Fruit fly (Drosophila melanogaster) whole organism, embryonic: ENCODE data around the gene dysf.

Experiments
- Awh ChIP-seq: fragments of 200-800 bp; sonication (Bioruptor generic); IDR thresholded peaks from 2 replicates; pipeline ENCODE4, ENCODE4 v1.3.6; 2022; ENCODE audit warnings: missing biosample characterization, missing genetic modification characterization
- Blimp-1 ChIP-seq: fragments of 200-800 bp; sonication (Bioruptor generic); optimal IDR thresholded peaks from 3 replicates; lab custom pipeline; 2018; ENCODE audit warnings: missing biosample characterization, missing genetic modification characterization, mild to moderate bottlenecking, moderate library complexity, missing genetic modification reagents
- CG10543 ChIP-seq: fragments of 200-800 bp; sonication (Bioruptor generic); optimal IDR thresholded peaks from 3 replicates; lab custom pipeline; 2017; ENCODE audit warnings: missing biosample characterization, mild to moderate bottlenecking, missing genetic modification characterization, moderate library complexity
- CG10565 ChIP-seq: fragments of 200-800 bp; sonication (Bioruptor generic); optimal IDR thresholded peaks from 3 replicates; lab custom pipeline; 2016; ENCODE audit warnings: missing biosample characterization, mild to moderate bottlenecking, missing genetic modification characterization
- CG11093 ChIP-seq: fragments of 200-800 bp; sonication (Bioruptor generic); IDR thresholded peaks from 3 replicates; pipeline ENCODE4 v1.3.6; 2022; ENCODE audit warnings: missing biosample characterization, missing genetic modification characterization
- CG12236 ChIP-seq: fragments of 200-800 bp; sonication (Bioruptor generic); optimal IDR thresholded peaks from 2 replicates; lab custom pipeline; 2016; ENCODE audit warnings: missing biosample characterization, missing genetic modification characterization
- CG12942 ChIP-seq: fragments of 200-800 bp; sonication (Bioruptor generic); optimal IDR thresholded peaks from 3 replicates; lab custom pipeline; 2016; ENCODE audit warnings: missing biosample characterization, missing genetic modification characterization
- CG15479 ChIP-seq: fragments of 200-800 bp; sonication (Bioruptor generic); optimal IDR thresholded peaks from 3 replicates; lab custom pipeline; 2019; ENCODE audit warnings: missing biosample characterization, mild to moderate bottlenecking, missing genetic modification characterization, moderate library complexity
- CG16863 ChIP-seq: fragments of 200-800 bp; sonication (Bioruptor generic); optimal IDR thresholded peaks from 3 replicates; lab custom pipeline; 2016; ENCODE audit warnings: missing biosample characterization, missing genetic modification characterization
- CG2129 ChIP-seq: fragments of 200-800 bp; sonication (Bioruptor generic); IDR thresholded peaks from 2 replicates; pipeline ENCODE4 v1.3.6; 2022; ENCODE audit warnings: missing biosample characterization, missing genetic modification characterization; ENCODE audit not compliant: partially characterized antibody
- CG2678 ChIP-seq: fragments of 200-800 bp; sonication (Bioruptor generic); optimal IDR thresholded peaks from 3 replicates; lab custom pipeline; 2019; ENCODE audit warnings: missing biosample characterization, mild to moderate bottlenecking, missing genetic modification characterization, moderate library complexity
- CG31365 ChIP-seq: fragments of 200-800 bp; sonication (Bioruptor generic); optimal IDR thresholded peaks from 2 replicates; lab custom pipeline; 2018; ENCODE audit warnings: missing biosample characterization, mild to moderate bottlenecking, missing genetic modification characterization
- CG33213 ChIP-seq: fragments of 200-800 bp; sonication (Bioruptor generic); optimal IDR thresholded peaks from 3 replicates; lab custom pipeline; 2016; ENCODE audit warnings: missing biosample characterization, missing genetic modification characterization
- CG4282 ChIP-seq: fragments of 200-800 bp; sonication (Bioruptor generic); optimal IDR thresholded peaks from 2 replicates; lab custom pipeline; 2016; ENCODE audit warnings: missing biosample characterization, missing genetic modification characterization
- CG4854 ChIP-seq: fragments of 200-800 bp; sonication (Bioruptor generic); optimal IDR thresholded peaks from 2 replicates; lab custom pipeline; 2016; ENCODE audit warnings: missing biosample characterization, missing genetic modification characterization, inconsistent platforms
- CG5245 ChIP-seq: fragments of 200-800 bp; sonication (Bioruptor generic); optimal IDR thresholded peaks from 3 replicates; lab custom pipeline; 2016; ENCODE audit warnings: missing biosample characterization, missing genetic modification characterization
- CG6654 ChIP-seq: fragments of 200-800 bp; sonication (Bioruptor generic); optimal IDR thresholded peaks from 2 replicates; lab custom pipeline; 2017; ENCODE audit warnings: missing biosample characterization, mild to moderate bottlenecking, missing genetic modification characterization
- CG7556 ChIP-seq: fragments of 200-800 bp; sonication (Bioruptor generic); optimal IDR thresholded peaks from 2 replicates; lab custom pipeline; 2017; ENCODE audit warnings: missing biosample characterization, mild to moderate bottlenecking, missing genetic modification characterization
- CG7745 ChIP-seq: fragments of 200-800 bp; sonication (Bioruptor generic); optimal IDR thresholded peaks from 2 replicates; lab custom pipeline; 2018; ENCODE audit warnings: missing biosample characterization, mild to moderate bottlenecking, missing genetic modification characterization, moderate library complexity
- CG9727 ChIP-seq: fragments of 200-800 bp; sonication (Bioruptor generic); optimal IDR thresholded peaks from 3 replicates; lab custom pipeline; 2017; ENCODE audit warnings: missing biosample characterization, mild to moderate bottlenecking, missing genetic modification characterization
- CG9817 ChIP-seq: fragments of 200-800 bp; sonication (Bioruptor generic); optimal IDR thresholded peaks from 2 replicates; lab custom pipeline; 2018; ENCODE audit warnings: missing biosample characterization, mild to moderate bottlenecking, missing genetic modification characterization, moderate library complexity
- CkIIα-i1 ChIP-seq: fragments of 200-800 bp; sonication (Bioruptor generic); IDR thresholded peaks from 2 replicates; pipeline ENCODE4 v1.3.6; 2022; ENCODE audit warnings: missing biosample characterization, missing genetic modification characterization
- Dip3 ChIP-seq: fragments of 200-800 bp; sonication (Bioruptor generic); optimal IDR thresholded peaks from 3 replicates; lab custom pipeline; 2016; ENCODE audit warnings: missing biosample characterization, missing genetic modification characterization
- H15 ChIP-seq: fragments of 200-800 bp; sonication (Bioruptor generic); IDR thresholded peaks from 3 replicates; pipeline ENCODE4 v1.3.6; 2022; ENCODE audit warnings: missing biosample characterization, missing genetic modification characterization
- HHEX ChIP-seq: fragments of 200-800 bp; sonication (Bioruptor generic); optimal IDR thresholded peaks from 3 replicates; lab custom pipeline; 2017; ENCODE audit warnings: missing biosample characterization, mild to moderate bottlenecking, missing genetic modification characterization, missing genetic modification reagents
- Lim3 ChIP-seq: fragments of 200-800 bp; sonication (Bioruptor generic); IDR thresholded peaks from 2 replicates; pipeline ENCODE4 v1.3.6; 2022; ENCODE audit warnings: missing biosample characterization, missing genetic modification characterization
- NC2β ChIP-seq: fragments of 200-800 bp; sonication (Bioruptor generic); optimal IDR thresholded peaks from 2 replicates; lab custom pipeline; 2016; ENCODE audit warnings: missing biosample characterization, missing genetic modification characterization
- Neu2 ChIP-seq: fragments of 200-800 bp; sonication (Bioruptor generic); optimal IDR thresholded peaks from 3 replicates; lab custom pipeline; 2016; ENCODE audit warnings: missing biosample characterization, missing genetic modification characterization, borderline replicate concordance
- Nf-YC ChIP-seq: fragments of 200-800 bp; optimal IDR thresholded peaks from 3 replicates; lab custom pipeline; 2019; ENCODE audit warnings: missing biosample characterization, mild to moderate bottlenecking, missing genetic modification characterization, moderate library complexity
- Rx ChIP-seq: fragments of 200-800 bp; sonication (Bioruptor generic); IDR thresholded peaks from 2 replicates; pipeline ENCODE4 v1.3.6; 2022; ENCODE audit warnings: missing biosample characterization, missing genetic modification characterization
- amos ChIP-seq: fragments of 200-800 bp; sonication (Bioruptor generic); IDR thresholded peaks from 2 replicates; pipeline ENCODE4 v1.3.6; 2022; ENCODE audit warnings: missing biosample characterization, missing genetic modification characterization; ENCODE audit not compliant: partially characterized antibody
- cato ChIP-seq: fragments of 200-800 bp; sonication (Bioruptor generic); optimal IDR thresholded peaks from 2 replicates; lab custom pipeline; 2016; ENCODE audit warnings: missing biosample characterization, missing genetic modification characterization, borderline replicate concordance
- croc ChIP-seq: fragments of 200-800 bp; sonication (Bioruptor generic); conservative IDR thresholded peaks from 3 replicates; pipeline ENCODE4 v1.3.6; 2022; ENCODE audit warnings: missing biosample characterization, missing genetic modification characterization
- danr ChIP-seq: fragments of 200-800 bp; sonication (Bioruptor generic); IDR thresholded peaks from 2 replicates; pipeline ENCODE4 v1.3.6; 2022; ENCODE audit warnings: missing biosample characterization, missing genetic modification characterization
- dimm ChIP-seq: fragments of 200-800 bp; sonication (Bioruptor generic); IDR thresholded peaks from 2 replicates; pipeline ENCODE4 v1.3.6; 2022; ENCODE audit warnings: missing biosample characterization, missing genetic modification characterization
- dpn ChIP-seq, 2 experiments: fragments of 200-800 bp; sonication (Bioruptor generic); optimal IDR thresholded peaks; 3 replicates each; lab custom pipeline; 2016; ENCODE audit warnings: missing biosample characterization in 2 of 2, missing genetic modification characterization in 2 of 2
- ftz-f1 ChIP-seq: fragments of 200-800 bp; sonication (Bioruptor generic); optimal IDR thresholded peaks from 2 replicates; lab custom pipeline; 2016; ENCODE audit warnings: missing biosample characterization, missing genetic modification characterization
- maf-S ChIP-seq: fragments of 200-800 bp; sonication (Bioruptor generic); optimal IDR thresholded peaks from 2 replicates; lab custom pipeline; 2016; ENCODE audit warnings: missing biosample characterization, missing genetic modification characterization
- mld ChIP-seq: fragments of 200-800 bp; sonication (Bioruptor generic); IDR thresholded peaks from 3 replicates; pipeline ENCODE4 v1.3.6; 2022; ENCODE audit warnings: missing biosample characterization, missing genetic modification characterization; ENCODE audit not compliant: partially characterized antibody
- nerfin-2 ChIP-seq: fragments of 200-800 bp; sonication (Bioruptor generic); IDR thresholded peaks from 2 replicates; pipeline ENCODE4 v1.3.6; 2022; ENCODE audit warnings: missing biosample characterization, missing genetic modification characterization; ENCODE audit not compliant: partially characterized antibody
- onecut ChIP-seq: fragments of 200-800 bp; sonication (Bioruptor generic); IDR thresholded peaks from 2 replicates; pipeline ENCODE4 v1.3.6; 2022; ENCODE audit warnings: missing biosample characterization, missing genetic modification characterization
- pho ChIP-seq: fragments of 200-800 bp; sonication (Bioruptor generic); optimal IDR thresholded peaks from 2 replicates; lab custom pipeline; 2016; ENCODE audit warnings: missing biosample characterization, missing genetic modification characterization
- sens ChIP-seq: fragments of 200-800 bp; sonication (Bioruptor generic); peaks from one replicate; lab custom pipeline; 2016; ENCODE audit warnings: missing biosample characterization, missing genetic modification characterization
- slbo ChIP-seq: fragments of 200-800 bp; sonication (Bioruptor generic); IDR thresholded peaks from 2 replicates; pipeline ENCODE4 v1.3.6; 2022; ENCODE audit warnings: missing biosample characterization, missing genetic modification characterization
- sqz ChIP-seq: fragments of 200-800 bp; sonication (Bioruptor generic); optimal IDR thresholded peaks from 3 replicates; lab custom pipeline; 2018; ENCODE audit warnings: missing biosample characterization, mild to moderate bottlenecking, missing genetic modification characterization
- tll ChIP-seq, 2 experiments: fragments of 200-800 bp in 1 of 2; fragments of >200 bp in 1 of 2; sonication (Bioruptor generic) in 1 of 2; optimal IDR thresholded peaks; 2 replicates each; lab custom pipeline; 2017 to 2019; ENCODE audit warnings: missing biosample characterization in 2 of 2, missing genetic modification characterization in 2 of 2, mild to moderate bottlenecking in 1 of 2, moderate library complexity in 1 of 2
- tup ChIP-seq: fragments of 200-800 bp; sonication (Bioruptor generic); optimal IDR thresholded peaks from 2 replicates; lab custom pipeline; 2016; ENCODE audit warnings: missing biosample characterization, mild to moderate bottlenecking, missing genetic modification characterization, moderate library complexity
- vfl ChIP-seq: fragments of 200-800 bp; sonication (Bioruptor generic); optimal IDR thresholded peaks from 2 replicates; lab custom pipeline; 2016; ENCODE audit warnings: missing biosample characterization, missing genetic modification characterization

Gene dysf

dm6 chr3R:26036153-26037144, 62.1 kb downstream of the dysf start:
- peak; percentile 49 for TF ChIP-seq maf-S (GFP tag; lab: Kevin White, UChicago)
- TF ChIP-seq CG15479: peak; percentile 97
- TF ChIP-seq CG2129 (GFP tag; lab: Robert Waterston, UW): no peak
- peak; percentile 97 for TF ChIP-seq CG7556 (GFP tag; lab: Kevin White, UChicago)
- peak; percentile 98 for TF ChIP-seq CG9727 (GFP tag; lab: Kevin White, UChicago)
- TF ChIP-seq ftz-f1 (GFP tag; lab: Kevin White, UChicago): no peak
- TF ChIP-seq pho (GFP tag; lab: Kevin White, UChicago): peak; percentile 19
- TF ChIP-seq CG31365: peak; percentile 25
- TF ChIP-seq vfl: no peak
- TF ChIP-seq Neu2 (GFP tag; lab: Kevin White, UChicago): peak; percentile 56
- peak; percentile 95 for TF ChIP-seq sqz
- TF ChIP-seq CG11093 (GFP tag; lab: Robert Waterston, UW): peak; percentile 63
- TF ChIP-seq CG4282 (GFP tag; lab: Kevin White, UChicago): peak; percentile 80
- TF ChIP-seq H15 (GFP tag; lab: Robert Waterston, UW): no peak
- TF ChIP-seq slbo (GFP tag; lab: Robert Waterston, UW): no peak
- TF ChIP-seq CG9817 (tag; lab: Kevin White, UChicago): peak; percentile 54
- peak; percentile 52 for TF ChIP-seq CG5245 (GFP tag; lab: Kevin White, UChicago)
- TF ChIP-seq CG10565 (GFP tag; lab: Kevin White, UChicago): peak; percentile 17
- TF ChIP-seq Nf-YC (tag; lab: Kevin White, UChicago): peak; percentile 70
- peak; percentile 77 for TF ChIP-seq HHEX (GFP tag; lab: Kevin White, UChicago)
- peak; percentile 47 for TF ChIP-seq CG33213 (GFP tag; lab: Kevin White, UChicago)
- TF ChIP-seq Rx (GFP tag; lab: Robert Waterston, UW): peak; percentile 38
- TF ChIP-seq dpn (GFP tag; optimal IDR thresholded peaks at IDR 0.05; lab: Kevin White, UChicago): peak; percentile 60 to 65
- peak; percentile 35 for TF ChIP-seq tup
- no peak for TF ChIP-seq mld
- TF ChIP-seq onecut (GFP tag; lab: Robert Waterston, UW): peak; percentile 83
- peak; percentile 69 for TF ChIP-seq Awh (GFP tag; lab: Robert Waterston, UW)
- TF ChIP-seq Dip3 (GFP tag; lab: Kevin White, UChicago): no peak
- TF ChIP-seq CG16863 (GFP tag; lab: Kevin White, UChicago): peak; percentile 68
- peak; percentile 99 for TF ChIP-seq sens (GFP tag; lab: Kevin White, UChicago)
- TF ChIP-seq nerfin-2 (GFP tag; lab: Robert Waterston, UW): no peak
- TF ChIP-seq danr (GFP tag; lab: Robert Waterston, UW): no peak
- TF ChIP-seq CG6654: peak; percentile 68
- TF ChIP-seq NC2β (GFP tag; lab: Kevin White, UChicago): peak; percentile 71
- peak; percentile 83 for TF ChIP-seq CG12236 (GFP tag; lab: Kevin White, UChicago)
- peak; percentile 95 for TF ChIP-seq CG2678 (tag; lab: Kevin White, UChicago)
- TF ChIP-seq amos (GFP tag; lab: Robert Waterston, UW): peak; percentile 23; the same call in 1 of the 2 replicates
- TF ChIP-seq croc (GFP tag; lab: Robert Waterston, UW): peak; percentile 88
- TF ChIP-seq cato: peak; percentile 59
- peak; percentile 65 for TF ChIP-seq CG4854
- peak; percentile 94 for TF ChIP-seq Blimp-1 (GFP tag; lab: Kevin White, UChicago)
- TF ChIP-seq CG7745 (tag; lab: Kevin White, UChicago): peak; percentile 76
- TF ChIP-seq Lim3 (GFP tag; lab: Robert Waterston, UW): no peak
- TF ChIP-seq dimm (GFP tag; lab: Robert Waterston, UW): no peak
- peak; percentile 30 for TF ChIP-seq CG12942 (GFP tag; lab: Kevin White, UChicago)
- TF ChIP-seq tll (GFP tag; optimal IDR thresholded peaks at IDR 0.05; lab: Kevin White, UChicago): peak in 1 of 2 experiments; percentile 61
- TF ChIP-seq CkIIα-i1: no peak
- TF ChIP-seq CG10543 (GFP tag; lab: Kevin White, UChicago): peak; percentile 62
